Worm (Caenorhabditis elegans): ENCODE results near the gene cest-7.

- TF ChIP-seq ama-1 (optimal IDR thresholded peaks at IDR 0.05) (no peak), snpc-4 (tag; optimal IDR thresholded peaks at IDR 0.05) (no peak), nhr-11 (tag; optimal IDR thresholded peaks at IDR 0.05) (no peak), unc-39 (tag; optimal IDR thresholded peaks at IDR 0.05) (no peak), nhr-6 (tag; optimal IDR thresholded peaks at IDR 0.05) (no peak), zag-1 (tag; optimal IDR thresholded peaks at IDR 0.05) (no peak)
Observed at ce11 chrX:12241457-12241856, 11.7 kb downstream of the cest-7 start, which contains the start of gene cest-3.
